Worm (Caenorhabditis elegans): ENCODE data around the gene Y46E12A.2.

ce11 chrIII:1733412-1733811 is 25.3 kb upstream of the Y46E12A.2 start:
- no peak for TF ChIP-seq W03F9.2 (tag; optimal IDR thresholded peaks at IDR 0.05)
- no peak for TF ChIP-seq dao-5 (tag; optimal IDR thresholded peaks at IDR 0.05)
- TF ChIP-seq him-1 (tag; optimal IDR thresholded peaks at IDR 0.05): no peak

Data from whole organism, L4/young adult.